Fruit fly (Drosophila melanogaster) whole organism, embryonic: ENCODE results near the gene Cyp4d14.
A peak's percentile ranks its signal among the peaks of the same experiment; 100 is the strongest.

Experiments used
- Ada2b ChIP-seq: fragments of 200-800 bp; sonication (Bioruptor generic); IDR thresholded peaks from 2 replicates; pipeline ENCODE4 v1.3.6; 2022; ENCODE audit warnings: missing biosample characterization, missing genetic modification characterization
- Aef1 ChIP-seq: fragments of 200-800 bp; sonication (Bioruptor generic); IDR thresholded peaks from 3 replicates; pipeline ENCODE4 v1.3.6; 2022; ENCODE audit warnings: missing biosample characterization, missing genetic modification characterization
- Antp ChIP-seq: fragments of 200-800 bp; sonication (Bioruptor generic); optimal IDR thresholded peaks from 3 replicates; lab custom pipeline; 2016; ENCODE audit warnings: missing biosample characterization, missing genetic modification characterization
- Atf6 ChIP-seq: fragments of 200-800 bp; sonication (Bioruptor generic); IDR thresholded peaks from 2 replicates; pipeline ENCODE4 v1.3.6; 2022; ENCODE audit warnings: missing biosample characterization, missing genetic modification characterization
- Awh ChIP-seq: fragments of 200-800 bp; sonication (Bioruptor generic); IDR thresholded peaks from 2 replicates; pipeline ENCODE4, ENCODE4 v1.3.6; 2022; ENCODE audit warnings: missing biosample characterization, missing genetic modification characterization
- Bteb2 ChIP-seq: fragments of 200-800 bp; sonication (Bioruptor generic); optimal IDR thresholded peaks from 2 replicates; lab custom pipeline; 2016; ENCODE audit warnings: missing biosample characterization, missing genetic modification characterization
- CG10267 ChIP-seq: fragments of 200-800 bp; sonication (Bioruptor generic); optimal IDR thresholded peaks from 2 replicates; lab custom pipeline; 2018; ENCODE audit warnings: missing biosample characterization, mild to moderate bottlenecking, missing genetic modification characterization, moderate library complexity
- CG10366 ChIP-seq: fragments of 200-800 bp; sonication (Bioruptor generic); IDR thresholded peaks from 2 replicates; pipeline ENCODE4 v1.3.6; 2022; ENCODE audit warnings: missing biosample characterization, missing genetic modification characterization
- CG11696 ChIP-seq: fragments of 200-800 bp; sonication (Bioruptor generic); IDR thresholded peaks from 2 replicates; pipeline ENCODE4 v1.3.6; 2022; ENCODE audit warnings: missing biosample characterization, missing genetic modification characterization
- CG12769 ChIP-seq: fragments of 200-800 bp; sonication (Bioruptor generic); optimal IDR thresholded peaks from 2 replicates; lab custom pipeline; 2019; ENCODE audit warnings: missing biosample characterization, mild to moderate bottlenecking, missing genetic modification characterization, moderate library complexity
- CG13424 ChIP-seq: fragments of 200-800 bp; sonication (Bioruptor generic); optimal IDR thresholded peaks from 2 replicates; lab custom pipeline; 2019; ENCODE audit warnings: missing biosample characterization, mild to moderate bottlenecking, missing genetic modification characterization, moderate library complexity
- CG15011 ChIP-seq: fragments of 200-800 bp; sonication (Bioruptor generic); optimal IDR thresholded peaks from 3 replicates; lab custom pipeline; 2018; ENCODE audit warnings: missing biosample characterization, mild to moderate bottlenecking, missing genetic modification characterization
- CG15479 ChIP-seq: fragments of 200-800 bp; sonication (Bioruptor generic); optimal IDR thresholded peaks from 3 replicates; lab custom pipeline; 2019; ENCODE audit warnings: missing biosample characterization, mild to moderate bottlenecking, missing genetic modification characterization, moderate library complexity
- CG16863 ChIP-seq: fragments of 200-800 bp; sonication (Bioruptor generic); optimal IDR thresholded peaks from 3 replicates; lab custom pipeline; 2016; ENCODE audit warnings: missing biosample characterization, missing genetic modification characterization
- CG17912 ChIP-seq: fragments of 200-800 bp; sonication (Bioruptor generic); optimal IDR thresholded peaks from 2 replicates; lab custom pipeline; 2018; ENCODE audit warnings: missing biosample characterization, mild to moderate bottlenecking, missing genetic modification characterization
- CG18262 ChIP-seq: fragments of 200-800 bp; optimal IDR thresholded peaks from 3 replicates; lab custom pipeline; 2019; ENCODE audit warnings: missing biosample characterization, mild to moderate bottlenecking, missing genetic modification characterization, moderate library complexity
- CG2120 ChIP-seq: fragments of 200-800 bp; sonication (Bioruptor generic); optimal IDR thresholded peaks from 3 replicates; lab custom pipeline; 2016; ENCODE audit warnings: missing biosample characterization, missing genetic modification characterization
- CG3065 ChIP-seq: fragments of 200-800 bp; sonication (Bioruptor generic); optimal IDR thresholded peaks from 2 replicates; lab custom pipeline; 2016; ENCODE audit warnings: missing biosample characterization, missing genetic modification characterization
- CG3847 ChIP-seq: fragments of 200-800 bp; sonication (Bioruptor generic); IDR thresholded peaks from 2 replicates; pipeline ENCODE4 v1.3.6; 2022; ENCODE audit warnings: missing biosample characterization, missing genetic modification characterization
- CG4424 ChIP-seq: fragments of 200-800 bp; sonication (Bioruptor generic); optimal IDR thresholded peaks from 3 replicates; lab custom pipeline; 2016; ENCODE audit warnings: missing biosample characterization, missing genetic modification characterization
- CG6254 ChIP-seq: fragments of 200-800 bp; sonication (Bioruptor generic); optimal IDR thresholded peaks from 3 replicates; lab custom pipeline; 2017; ENCODE audit warnings: mild to moderate bottlenecking, missing biosample characterization, missing genetic modification reagents, missing genetic modification characterization
- CG8290 ChIP-seq, 3 experiments: fragments of 200-800 bp; sonication (Bioruptor generic); optimal IDR thresholded peaks; 2 replicates each; lab custom pipeline; 2016 to 2019; ENCODE audit warnings: missing biosample characterization in 3 of 3, missing genetic modification characterization in 3 of 3, mild to moderate bottlenecking in 2 of 3, moderate library complexity in 1 of 3
- CG8478 ChIP-seq: fragments of >200 bp; optimal IDR thresholded peaks from 2 replicates; lab custom pipeline; 2018
- CG8944 ChIP-seq: fragments of 200-800 bp; sonication (Bioruptor generic); optimal IDR thresholded peaks from 3 replicates; lab custom pipeline; 2016; ENCODE audit warnings: missing biosample characterization, missing genetic modification characterization
- CTCF ChIP-seq: fragments of 200-800 bp; sonication (Bioruptor generic); optimal IDR thresholded peaks from 2 replicates; lab custom pipeline; 2017; ENCODE audit warnings: missing biosample characterization, mild to moderate bottlenecking, missing genetic modification characterization, moderate library complexity
- Chrac-16 ChIP-seq: fragments of 200-800 bp; sonication (Bioruptor generic); optimal IDR thresholded peaks from 3 replicates; lab custom pipeline; 2016; ENCODE audit warnings: missing biosample characterization, missing genetic modification characterization
- Dad ChIP-seq: fragments of 200-800 bp; sonication (Bioruptor generic); optimal IDR thresholded peaks from 3 replicates; lab custom pipeline; 2016; ENCODE audit warnings: missing biosample characterization, missing genetic modification characterization
- Dp ChIP-seq: fragments of 200-800 bp; sonication (Bioruptor generic); optimal IDR thresholded peaks from 2 replicates; lab custom pipeline; 2018; ENCODE audit warnings: missing biosample characterization, mild to moderate bottlenecking, missing genetic modification characterization, moderate library complexity
- Ets97D ChIP-seq: fragments of 200-800 bp; sonication (Bioruptor generic); optimal IDR thresholded peaks from 3 replicates; lab custom pipeline; 2016; ENCODE audit warnings: missing biosample characterization, missing genetic modification characterization
- Hey ChIP-seq: fragments of 200-800 bp; sonication (Bioruptor generic); optimal IDR thresholded peaks from 3 replicates; lab custom pipeline; 2018; ENCODE audit warnings: missing biosample characterization, mild to moderate bottlenecking, missing genetic modification characterization
- Hr51 ChIP-seq, 2 experiments: fragments of 200-800 bp; sonication (Bioruptor generic); optimal IDR thresholded peaks; 2 replicates in 1 of 2; 3 replicates in 1 of 2; lab custom pipeline; 2016 to 2018; ENCODE audit warnings: missing biosample characterization in 2 of 2, missing genetic modification characterization in 2 of 2, mild to moderate bottlenecking in 1 of 2, moderate library complexity in 1 of 2
- MBD-R2 ChIP-seq: fragments of 200-800 bp; sonication (Bioruptor generic); IDR thresholded peaks from 2 replicates; pipeline ENCODE4 v1.3.6; 2022; ENCODE audit warnings: missing biosample characterization, missing genetic modification characterization
- Max ChIP-seq: fragments of 200-800 bp; sonication (Bioruptor generic); optimal IDR thresholded peaks from 2 replicates; lab custom pipeline; 2016; ENCODE audit warnings: missing biosample characterization, mild to moderate bottlenecking, missing genetic modification characterization
- NC2β ChIP-seq: fragments of 200-800 bp; sonication (Bioruptor generic); optimal IDR thresholded peaks from 2 replicates; lab custom pipeline; 2016; ENCODE audit warnings: missing biosample characterization, missing genetic modification characterization
- Nf-YC ChIP-seq: fragments of 200-800 bp; optimal IDR thresholded peaks from 3 replicates; lab custom pipeline; 2019; ENCODE audit warnings: missing biosample characterization, mild to moderate bottlenecking, missing genetic modification characterization, moderate library complexity
- Oli ChIP-seq: fragments of 200-800 bp; sonication (Bioruptor generic); optimal IDR thresholded peaks from 2 replicates; lab custom pipeline; 2018; ENCODE audit warnings: missing biosample characterization, mild to moderate bottlenecking, missing genetic modification characterization, moderate library complexity
- Usf ChIP-seq: fragments of 200-800 bp; sonication (Bioruptor generic); optimal IDR thresholded peaks from 2 replicates; lab custom pipeline; 2017; ENCODE audit warnings: missing genotype, missing biosample characterization, missing genetic modification characterization
- Vsx1 ChIP-seq: fragments of 200-800 bp; sonication (Bioruptor generic); optimal IDR thresholded peaks from 2 replicates; lab custom pipeline; 2017; ENCODE audit warnings: missing biosample characterization, mild to moderate bottlenecking, missing genetic modification characterization, missing genetic modification reagents
- Xbp1 ChIP-seq: fragments of 200-800 bp; sonication (Bioruptor generic); optimal IDR thresholded peaks from 3 replicates; lab custom pipeline; 2016; ENCODE audit warnings: missing biosample characterization, mild to moderate bottlenecking, missing genetic modification characterization
- az2 ChIP-seq: fragments of 200-800 bp; sonication (Bioruptor generic); optimal IDR thresholded peaks from 3 replicates; lab custom pipeline; 2016; ENCODE audit warnings: missing biosample characterization, missing genetic modification characterization
- bowl ChIP-seq: fragments of 200-800 bp; sonication (Bioruptor generic); IDR thresholded peaks from 2 replicates; pipeline ENCODE4 v1.3.6; 2022; ENCODE audit warnings: missing biosample characterization, missing genetic modification characterization
- crol ChIP-seq: fragments of 200-800 bp; sonication (Bioruptor generic); IDR thresholded peaks from 2 replicates; pipeline ENCODE4 v1.3.6; 2022; ENCODE audit warnings: missing biosample characterization, missing genetic modification characterization
- crp ChIP-seq, 2 experiments: fragments of 200-800 bp; sonication (Bioruptor generic); optimal IDR thresholded peaks; 2 replicates in 1 of 2; 3 replicates in 1 of 2; lab custom pipeline; 2017; ENCODE audit warnings: missing biosample characterization in 2 of 2, missing genetic modification characterization in 2 of 2, mild to moderate bottlenecking in 1 of 2, moderate library complexity in 1 of 2
- en ChIP-seq: fragments of 200-800 bp; sonication (Bioruptor generic); optimal IDR thresholded peaks from 2 replicates; lab custom pipeline; 2016; ENCODE audit warnings: missing biosample characterization, missing genetic modification characterization
- esg ChIP-seq: fragments of 200-800 bp; sonication (Bioruptor generic); conservative IDR thresholded peaks from 2 replicates; pipeline ENCODE4 v1.3.6; 2022; ENCODE audit warnings: missing biosample characterization, missing genetic modification characterization
- fd3F ChIP-seq: fragments of 200-800 bp; sonication (Bioruptor generic); optimal IDR thresholded peaks from 2 replicates; lab custom pipeline; 2018; ENCODE audit warnings: missing biosample characterization, mild to moderate bottlenecking, missing genetic modification characterization, moderate library complexity
- fu2 ChIP-seq: fragments of 200-800 bp; sonication (Bioruptor generic); optimal IDR thresholded peaks from 2 replicates; lab custom pipeline; 2016; ENCODE audit warnings: missing biosample characterization, missing genetic modification characterization
- gce ChIP-seq: fragments of 200-800 bp; sonication (Bioruptor generic); IDR thresholded peaks from 3 replicates; pipeline ENCODE4 v1.3.6; 2022; ENCODE audit warnings: missing biosample characterization, missing genetic modification characterization
- ham ChIP-seq: fragments of 200-800 bp; sonication (Bioruptor generic); IDR thresholded peaks from 2 replicates; pipeline ENCODE4 v1.3.6; 2022; ENCODE audit warnings: missing biosample characterization, missing genetic modification characterization
- insv ChIP-seq, 2 experiments: fragments of 200-800 bp; sonication (Bioruptor generic); optimal IDR thresholded peaks; 3 replicates each; lab custom pipeline; 2016 to 2018; ENCODE audit warnings: missing biosample characterization in 2 of 2, missing genetic modification characterization in 2 of 2
- otp ChIP-seq: fragments of 200-800 bp; sonication (Bioruptor generic); IDR thresholded peaks from 3 replicates; pipeline ENCODE4, ENCODE4 v1.3.6; 2022; ENCODE audit warnings: missing biosample characterization, missing genetic modification characterization
- p53 ChIP-seq: fragments of 200-800 bp; sonication (Bioruptor generic); optimal IDR thresholded peaks from 2 replicates; lab custom pipeline; 2016; ENCODE audit warnings: missing biosample characterization, missing genetic modification characterization
- prd ChIP-seq, 3 experiments: fragments of >200 bp in 2 of 3; fragments of 200-800 bp in 1 of 3; sonication (Bioruptor generic) in 1 of 3; optimal IDR thresholded peaks in 2 of 3; IDR thresholded peaks in 1 of 3; 2 replicates in 2 of 3; 3 replicates in 1 of 3; pipeline versions ENCODE4 v1.3.6 to Lab custom; 2017 to 2022; ENCODE audit warnings: missing biosample characterization in 1 of 3, missing genetic modification characterization in 1 of 3
- sens ChIP-seq: fragments of 200-800 bp; sonication (Bioruptor generic); peaks from one replicate; lab custom pipeline; 2016; ENCODE audit warnings: missing biosample characterization, missing genetic modification characterization

The Cyp4d14 gene

DNA sequence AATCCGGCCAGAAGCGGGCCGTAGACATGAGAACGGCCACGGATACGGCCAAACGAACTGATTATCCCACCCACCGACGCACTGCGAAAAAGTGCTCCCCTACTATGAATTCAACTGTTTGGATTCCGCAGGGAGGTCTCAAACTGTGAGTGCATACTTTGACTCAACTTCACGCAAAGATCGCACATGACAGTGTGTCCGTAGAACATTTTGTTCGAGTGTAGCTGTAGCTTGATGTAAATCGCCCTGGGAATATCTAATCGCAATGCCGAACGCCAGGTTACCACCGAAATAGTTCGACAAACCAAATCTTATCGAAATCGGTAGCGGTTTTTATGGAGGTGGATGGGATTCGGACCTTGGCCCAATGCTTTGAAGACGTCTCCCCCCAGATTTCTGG is 14.1 kb downstream of the Cyp4d14 start (continued):
- TF ChIP-seq crol (no peak), CG2120 (GFP tag; lab: Kevin White, UChicago) (peak; percentile 55), CG13424 (tag; lab: Kevin White, UChicago) (peak; percentile 20), Ets97D (no peak), CTCF (GFP tag; lab: Kevin White, UChicago) (no peak), p53 (GFP tag; lab: Kevin White, UChicago) (no peak), CG8290 (GFP tag; optimal IDR thresholded peaks at IDR 0.05; lab: Kevin White, UChicago) (no peak), CG8290 (tag; optimal IDR thresholded peaks at IDR 0.05; lab: Kevin White, UChicago) (peak in 1 of 2 experiments; percentile 71), otp (GFP tag; lab: Robert Waterston, UW) (no peak), CG10267 (tag; lab: Kevin White, UChicago) (no peak), esg (no peak), az2 (GFP tag; lab: Kevin White, UChicago) (no peak), insv (GFP tag; optimal IDR thresholded peaks at IDR 0.05; lab: Kevin White, UChicago) (no peak), Dp (no peak), Antp (GFP tag; lab: Kevin White, UChicago) (no peak), Ada2b (GFP tag; lab: Robert Waterston, UW) (0 out of 2 replicates have a peak, but pooled peaks have one; percentile 10), Chrac-16 (no peak), Dad (GFP tag; lab: Kevin White, UChicago) (no peak), CG8944 (GFP tag; lab: Kevin White, UChicago) (no peak), Aef1 (GFP tag; lab: Robert Waterston, UW) (no peak), fd3F (GFP tag; lab: Kevin White, UChicago) (no peak), CG3065 (GFP tag; lab: Kevin White, UChicago) (no peak), Max (GFP tag; lab: Kevin White, UChicago) (no peak), CG16863 (GFP tag; lab: Kevin White, UChicago) (no peak), CG12769 (tag; lab: Kevin White, UChicago) (peak; percentile 66), Bteb2 (no peak), CG4424 (GFP tag; lab: Kevin White, UChicago) (no peak), CG15479 (no peak), CG8478 (lab: Kevin White, UChicago) (no peak), ham (GFP tag; lab: Robert Waterston, UW) (no peak), CG10366 (GFP tag; lab: Robert Waterston, UW) (no peak), NC2β (no peak), Hey (peak; percentile 82), Atf6 (no peak), MBD-R2 (GFP tag; lab: Robert Waterston, UW) (no peak), Oli (tag; lab: Kevin White, UChicago) (no peak), Nf-YC (tag; lab: Kevin White, UChicago) (no peak), CG17912 (GFP tag; lab: Kevin White, UChicago) (no peak), CG3847 (GFP tag; lab: Robert Waterston, UW) (no peak), en (no peak), bowl (no peak), sens (GFP tag; lab: Kevin White, UChicago) (no peak)

DNA sequence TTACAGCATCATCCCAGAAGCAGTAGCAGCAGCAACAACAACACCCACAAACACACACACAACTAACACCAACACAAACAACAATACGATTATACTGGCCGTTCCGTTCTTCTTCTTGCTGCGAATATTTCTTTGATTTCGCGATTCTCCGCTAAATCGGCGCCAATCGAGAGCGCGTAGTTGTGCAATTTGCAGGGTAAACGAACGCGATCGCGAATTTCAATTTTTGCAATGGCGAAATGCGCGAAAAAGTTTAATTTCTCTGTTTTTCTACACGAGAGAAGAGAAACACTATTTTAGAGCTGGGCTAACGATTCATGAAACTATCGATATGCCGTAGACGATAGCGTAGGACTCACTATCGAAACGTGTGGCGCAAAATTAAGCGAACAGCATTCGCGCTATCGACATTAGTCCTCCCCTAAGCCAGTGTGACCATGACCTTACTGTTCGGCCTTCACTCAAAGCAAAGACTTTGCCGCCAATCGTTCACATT is 16.4 kb downstream of the Cyp4d14 start, which contains the start of gene wapl:
Gene wapl (minus strand): TSS at position 316 of the 496 bp plus-strand sequence.
- no peak for TF ChIP-seq CG15011 (GFP tag; lab: Kevin White, UChicago)
- TF ChIP-seq Hr51 (GFP tag; optimal IDR thresholded peaks at IDR 0.05; lab: Kevin White, UChicago): peak in 1 of 2 experiments; percentile 45
- peak; percentile 26 for TF ChIP-seq fu2 (GFP tag; lab: Kevin White, UChicago)
- no peak for TF ChIP-seq CG6254 (GFP tag; lab: Kevin White, UChicago)
- no peak for TF ChIP-seq Awh (GFP tag; lab: Robert Waterston, UW)
- no peak for TF ChIP-seq CG11696 (GFP tag; lab: Robert Waterston, UW)
- no peak for TF ChIP-seq Vsx1 (GFP tag; lab: Kevin White, UChicago)
- no peak for TF ChIP-seq Usf (GFP tag; lab: Kevin White, UChicago)
- TF ChIP-seq gce: no peak
- TF ChIP-seq Xbp1: peak; percentile 46
- TF ChIP-seq crp (GFP tag; optimal IDR thresholded peaks at IDR 0.05; lab: Kevin White, UChicago): peak in 1 of 2 experiments; percentile 40
- no peak for TF ChIP-seq CG18262
- TF ChIP-seq prd (optimal IDR thresholded peaks at IDR 0.05; lab: Kevin White, UChicago): no peak
- TF ChIP-seq prd (GFP tag; IDR thresholded peaks at IDR 0.05; lab: Robert Waterston, UW): peak; percentile 32; the same call in 1 of the 3 replicates
